Fruit fly (Drosophila melanogaster) whole organism, prepupa: ENCODE data around the gene CG9427.
A peak's percentile ranks its signal among the peaks of the same experiment; 100 is the strongest.

Experiments
- Blimp-1 ChIP-seq: fragments of 200-800 bp; sonication (Bioruptor generic); optimal IDR thresholded peaks from 3 replicates; lab custom pipeline; 2017; ENCODE audit warnings: missing biosample characterization, missing genetic modification characterization, mild to moderate bottlenecking, moderate library complexity, missing genetic modification reagents
- CG11294 ChIP-seq: fragments of 200-800 bp; sonication (Bioruptor generic); IDR thresholded peaks from 2 replicates; pipeline ENCODE4 v1.3.6; 2022; ENCODE audit warnings: missing biosample characterization, missing genetic modification characterization
- CG11762 ChIP-seq: fragments of 200-800 bp; sonication (Bioruptor generic); optimal IDR thresholded peaks from 3 replicates; lab custom pipeline; 2016; ENCODE audit warnings: missing biosample characterization, missing genetic modification characterization; ENCODE audit not compliant: insufficient read depth
- CG11902 ChIP-seq: fragments of 200-800 bp; sonication (Bioruptor generic); optimal IDR thresholded peaks from 3 replicates; lab custom pipeline; 2016; ENCODE audit warnings: missing biosample characterization, missing genetic modification characterization
- CG15336 ChIP-seq: fragments of 200-800 bp; sonication (Bioruptor generic); IDR thresholded peaks from 2 replicates; pipeline ENCODE4 v1.3.6; 2022; ENCODE audit warnings: missing biosample characterization, missing genetic modification characterization
- CG3032 ChIP-seq: fragments of 200-800 bp; optimal IDR thresholded peaks from 2 replicates; lab custom pipeline; 2019; ENCODE audit warnings: missing biosample characterization, mild to moderate bottlenecking, missing genetic modification characterization, moderate library complexity
- CG31627 ChIP-seq: fragments of 200-800 bp; sonication (Bioruptor generic); optimal IDR thresholded peaks from 3 replicates; lab custom pipeline; 2016; ENCODE audit warnings: missing biosample characterization, missing genetic modification characterization
- CG3919 ChIP-seq: fragments of 200-800 bp; sonication (Bioruptor generic); optimal IDR thresholded peaks from 3 replicates; lab custom pipeline; 2016; ENCODE audit warnings: missing biosample characterization, missing genetic modification characterization
- CG4318 ChIP-seq: fragments of 200-800 bp; sonication (Bioruptor generic); optimal IDR thresholded peaks from 3 replicates; lab custom pipeline; 2017; ENCODE audit warnings: missing biosample characterization, mild to moderate bottlenecking, missing genetic modification characterization
- CG6163 ChIP-seq: fragments of 200-800 bp; sonication (Bioruptor generic); IDR thresholded peaks from 3 replicates; pipeline ENCODE4 v1.3.6; 2022; ENCODE audit warnings: missing biosample characterization, missing genetic modification characterization
- CG6854 ChIP-seq: fragments of 200-800 bp; sonication (Bioruptor generic); optimal IDR thresholded peaks from 2 replicates; lab custom pipeline; 2017; ENCODE audit warnings: missing biosample characterization, mild to moderate bottlenecking, missing genetic modification characterization
- CG8319 ChIP-seq: fragments of 200-800 bp; sonication (Bioruptor generic); optimal IDR thresholded peaks from 3 replicates; lab custom pipeline; 2016; ENCODE audit warnings: missing biosample characterization, missing genetic modification characterization
- CG9139 ChIP-seq: fragments of 200-800 bp; sonication (Bioruptor generic); optimal IDR thresholded peaks from 3 replicates; lab custom pipeline; 2017; ENCODE audit warnings: missing biosample characterization, mild to moderate bottlenecking, missing genetic modification characterization
- Eip75B ChIP-seq: fragments of 200-800 bp; sonication (Bioruptor generic); optimal IDR thresholded peaks from 3 replicates; lab custom pipeline; 2016; ENCODE audit warnings: missing biosample characterization, missing genetic modification characterization
- Eip78C ChIP-seq: fragments of 200-800 bp; sonication (Bioruptor generic); peaks from one replicate; lab custom pipeline; 2016; ENCODE audit warnings: missing biosample characterization, missing genetic modification characterization
- Eip93F ChIP-seq: fragments of 200-800 bp; sonication (Bioruptor generic); optimal IDR thresholded peaks from 2 replicates; lab custom pipeline; 2016; ENCODE audit warnings: missing biosample characterization, mild to moderate bottlenecking, missing genetic modification characterization
- Ets21C ChIP-seq: fragments of 200-800 bp; sonication (Bioruptor generic); optimal IDR thresholded peaks from 3 replicates; lab custom pipeline; 2016; ENCODE audit warnings: missing biosample characterization, missing genetic modification characterization
- Gug ChIP-seq: fragments of 200-800 bp; sonication (Bioruptor generic); IDR thresholded peaks from 2 replicates; pipeline ENCODE4 v1.3.6; 2022; ENCODE audit warnings: missing biosample characterization, missing genetic modification characterization
- Hr4 ChIP-seq: fragments of 200-800 bp; sonication (Bioruptor generic); optimal IDR thresholded peaks from 3 replicates; lab custom pipeline; 2016; ENCODE audit warnings: missing biosample characterization, missing genetic modification characterization
- Lpt ChIP-seq: fragments of 200-800 bp; sonication (Bioruptor generic); optimal IDR thresholded peaks from 3 replicates; lab custom pipeline; 2016; ENCODE audit warnings: missing biosample characterization, missing genetic modification characterization
- Met ChIP-seq: fragments of 200-800 bp; sonication (Bioruptor generic); optimal IDR thresholded peaks from 3 replicates; lab custom pipeline; 2016; ENCODE audit warnings: missing biosample characterization, missing genetic modification characterization
- Smox ChIP-seq: fragments of 200-800 bp; sonication (Bioruptor generic); optimal IDR thresholded peaks from 3 replicates; lab custom pipeline; 2016; ENCODE audit warnings: missing biosample characterization, missing genetic modification characterization
- Sox14 ChIP-seq: fragments of 200-800 bp; sonication (Bioruptor generic); optimal IDR thresholded peaks from 3 replicates; lab custom pipeline; 2016; ENCODE audit warnings: missing biosample characterization, missing genetic modification characterization
- Sox15 ChIP-seq: fragments of 200-800 bp; sonication (Bioruptor generic); optimal IDR thresholded peaks from 3 replicates; lab custom pipeline; 2016; ENCODE audit warnings: missing biosample characterization, missing genetic modification characterization
- achi ChIP-seq: fragments of 200-800 bp; sonication (Bioruptor generic); optimal IDR thresholded peaks from 3 replicates; lab custom pipeline; 2016; ENCODE audit warnings: missing biosample characterization, missing genetic modification characterization
- acj6 ChIP-seq: fragments of 200-800 bp; sonication (Bioruptor generic); optimal IDR thresholded peaks from 3 replicates; lab custom pipeline; 2016; ENCODE audit warnings: missing biosample characterization, missing genetic modification characterization
- cyc ChIP-seq: fragments of 200-800 bp; sonication (Bioruptor generic); optimal IDR thresholded peaks from 3 replicates; lab custom pipeline; 2016; ENCODE audit warnings: missing biosample characterization, missing genetic modification characterization
- dsx ChIP-seq: fragments of 200-800 bp; optimal IDR thresholded peaks from 3 replicates; lab custom pipeline; 2019; ENCODE audit warnings: missing biosample characterization, mild to moderate bottlenecking, missing genetic modification characterization, moderate library complexity; ENCODE audit not compliant: poor library complexity, severe bottlenecking
- eg ChIP-seq: fragments of 200-800 bp; sonication (Bioruptor generic); IDR thresholded peaks from 3 replicates; pipeline ENCODE4 v1.3.6; 2022; ENCODE audit warnings: missing biosample characterization, missing genetic modification characterization
- esn ChIP-seq: fragments of 200-800 bp; sonication (Bioruptor generic); optimal IDR thresholded peaks from 2 replicates; lab custom pipeline; 2016; ENCODE audit warnings: missing biosample characterization, mild to moderate bottlenecking, missing genetic modification characterization, moderate library complexity
- fd59A ChIP-seq: fragments of 200-800 bp; sonication (Bioruptor generic); optimal IDR thresholded peaks from 2 replicates; lab custom pipeline; 2017; ENCODE audit warnings: missing biosample characterization, mild to moderate bottlenecking, missing genetic modification characterization, missing genetic modification reagents
- fkh ChIP-seq: fragments of 200-800 bp; sonication (Bioruptor generic); optimal IDR thresholded peaks from 3 replicates; lab custom pipeline; 2017; ENCODE audit warnings: missing biosample characterization, mild to moderate bottlenecking, missing genetic modification characterization, moderate library complexity
- net ChIP-seq: fragments of 200-800 bp; sonication (Bioruptor generic); optimal IDR thresholded peaks from 3 replicates; lab custom pipeline; 2016; ENCODE audit warnings: missing biosample characterization, missing genetic modification characterization
- salr ChIP-seq, 2 experiments: fragments of 200-800 bp; sonication (Bioruptor generic); optimal IDR thresholded peaks; 3 replicates each; lab custom pipeline; 2016 to 2018; ENCODE audit warnings: missing biosample characterization in 2 of 2, missing genetic modification characterization in 2 of 2, mild to moderate bottlenecking in 1 of 2
- spab ChIP-seq: fragments of 200-800 bp; sonication (Bioruptor generic); optimal IDR thresholded peaks from 2 replicates; lab custom pipeline; 2017; ENCODE audit warnings: missing biosample characterization, mild to moderate bottlenecking, missing genetic modification characterization, missing genetic modification reagents
- svp ChIP-seq: fragments of 200-800 bp; sonication (Bioruptor generic); peaks from one replicate; lab custom pipeline; 2016; ENCODE audit warnings: missing biosample characterization, missing genetic modification characterization
- topi ChIP-seq: fragments of 200-800 bp; sonication (Bioruptor generic); optimal IDR thresholded peaks from 3 replicates; lab custom pipeline; 2016; ENCODE audit warnings: missing biosample characterization, missing genetic modification characterization
- vri ChIP-seq: fragments of 200-800 bp; sonication (Bioruptor generic); optimal IDR thresholded peaks from 3 replicates; lab custom pipeline; 2016; ENCODE audit warnings: missing biosample characterization, mild to moderate bottlenecking, missing genetic modification characterization

The CG9427 gene

dm6 chr3R:9646104-9646707 is 19.5 kb upstream of the CG9427 start, which contains the start of gene Fst:
TSS of gene Fst (minus strand) at chr3R:9646154.
- TF ChIP-seq salr (GFP tag; optimal IDR thresholded peaks at IDR 0.05; lab: Kevin White, UChicago) (no peak), fd59A (no peak), achi (GFP tag; lab: Kevin White, UChicago) (no peak), Blimp-1 (GFP tag; lab: Kevin White, UChicago) (no peak), esn (GFP tag; lab: Kevin White, UChicago) (no peak), vri (GFP tag; lab: Kevin White, UChicago) (peak; percentile 40), CG11762 (GFP tag; lab: Kevin White, UChicago) (no peak), Smox (GFP tag; lab: Kevin White, UChicago) (no peak), fkh (peak; percentile 38), Ets21C (GFP tag; lab: Kevin White, UChicago) (no peak), CG15336 (GFP tag; lab: Robert Waterston, UW) (no peak), CG6163 (GFP tag; lab: Robert Waterston, UW) (no peak), CG11902 (GFP tag; lab: Kevin White, UChicago) (no peak), eg (GFP tag; lab: Robert Waterston, UW) (no peak), cyc (GFP tag; lab: Kevin White, UChicago) (no peak), svp (peak; percentile 1), Lpt (GFP tag; lab: Kevin White, UChicago) (no peak), CG31627 (GFP tag; lab: Kevin White, UChicago) (no peak), CG11294 (GFP tag; lab: Robert Waterston, UW) (no peak), spab (GFP tag; lab: Kevin White, UChicago) (no peak), Eip93F (GFP tag; lab: Kevin White, UChicago) (no peak), Eip75B (GFP tag; lab: Kevin White, UChicago) (no peak)

dm6 chr3R:9644620-9645019 is 17.9 kb upstream of the CG9427 start:
- TF ChIP-seq vri (GFP tag; lab: Kevin White, UChicago) (no peak), CG11294 (GFP tag; lab: Robert Waterston, UW) (no peak), CG3032 (no peak), Gug (no peak), CG4318 (GFP tag; lab: Kevin White, UChicago) (no peak), CG11762 (GFP tag; lab: Kevin White, UChicago) (no peak), acj6 (GFP tag; lab: Kevin White, UChicago) (no peak), dsx (GFP tag; lab: Kevin White, UChicago) (no peak), eg (GFP tag; lab: Robert Waterston, UW) (no peak), Hr4 (GFP tag; lab: Kevin White, UChicago) (no peak), Eip78C (GFP tag; lab: Kevin White, UChicago) (no peak), Sox15 (GFP tag; lab: Kevin White, UChicago) (no peak), CG6163 (GFP tag; lab: Robert Waterston, UW) (no peak), CG3919 (GFP tag; lab: Kevin White, UChicago) (no peak), fkh (no peak), Sox14 (no peak), CG9139 (GFP tag; lab: Kevin White, UChicago) (no peak)
- TF ChIP-seq, all 60 proteins: peak for 0

- no peak for TF ChIP-seq esn (GFP tag; lab: Kevin White, UChicago)
- TF ChIP-seq CG8319 = no peak
- no peak for TF ChIP-seq CG6854
- no peak for TF ChIP-seq CG9139 (GFP tag; lab: Kevin White, UChicago)
Observed at dm6 chr3R:9643977-9644376, 17.2 kb upstream of the CG9427 start.

dm6 chr3R:9640313-9640712 is 13.6 kb upstream of the CG9427 start:
- TF ChIP-seq CG11902 (GFP tag; lab: Kevin White, UChicago) (no peak), acj6 (GFP tag; lab: Kevin White, UChicago) (no peak), net (GFP tag; lab: Kevin White, UChicago) (no peak), topi (no peak), Met (GFP tag; lab: Kevin White, UChicago) (no peak), Gug (no peak), CG11762 (GFP tag; lab: Kevin White, UChicago) (no peak)
